Fruit fly (Drosophila melanogaster) whole organism, embryonic: ENCODE measurements around the gene CG14245.

Experiments
- CG10543 ChIP-seq: fragments of 200-800 bp; sonication (Bioruptor generic); optimal IDR thresholded peaks from 3 replicates; lab custom pipeline; 2017; ENCODE audit warnings: missing biosample characterization, mild to moderate bottlenecking, missing genetic modification characterization, moderate library complexity
- CG12744 ChIP-seq: fragments of 200-800 bp; sonication (Bioruptor generic); optimal IDR thresholded peaks from 2 replicates; lab custom pipeline; 2016; ENCODE audit warnings: missing biosample characterization, missing genetic modification characterization
- CG6254 ChIP-seq: fragments of 200-800 bp; sonication (Bioruptor generic); optimal IDR thresholded peaks from 3 replicates; lab custom pipeline; 2017; ENCODE audit warnings: mild to moderate bottlenecking, missing biosample characterization, missing genetic modification reagents, missing genetic modification characterization
- Lim3 ChIP-seq: fragments of 200-800 bp; sonication (Bioruptor generic); IDR thresholded peaks from 2 replicates; pipeline ENCODE4 v1.3.6; 2022; ENCODE audit warnings: missing biosample characterization, missing genetic modification characterization

dm6 chr3R:26693490-26693889 lies 35.0 kb upstream of the CG14245 start, which contains the start of gene TwdlQ:
- TF ChIP-seq CG10543 (GFP tag; lab: Kevin White, UChicago) (no peak), CG6254 (GFP tag; lab: Kevin White, UChicago) (no peak), CG12744 (GFP tag; lab: Kevin White, UChicago) (no peak), Lim3 (GFP tag; lab: Robert Waterston, UW) (no peak)
